Fruit fly (Drosophila melanogaster) whole organism: ENCODE data around the gene Tsen2.

Source experiments
- pan ChIP-seq: fragments of >200 bp; optimal IDR thresholded peaks from 2 replicates; lab custom pipeline; 2017
- psq ChIP-seq: fragments of >200 bp; optimal IDR thresholded peaks from 2 replicates; lab custom pipeline; 2017
- usp ChIP-seq: fragments of >200 bp; optimal IDR thresholded peaks from 2 replicates; lab custom pipeline; 2017; ENCODE audit warnings: missing biosample characterization, missing genetic modification characterization, mixed read lengths

dm6 chr2L:16689800-16690618, 39.6 kb upstream of the Tsen2 start:
- TF ChIP-seq pan: no peak
- no peak for TF ChIP-seq psq (lab: Kevin White, UChicago)
- no peak for TF ChIP-seq usp (GFP tag; lab: Kevin White, UChicago)
